Fruit fly (Drosophila melanogaster) Kc167 (cell line): Measurements from ENCODE around the gene Dnai2.

ENCODE experiments used
- Myc ChIP-seq: fragments of >200 bp; optimal IDR thresholded peaks from 2 replicates; lab custom pipeline; 2017; ENCODE audit warnings: missing external identifiers
- insv ChIP-seq: fragments of >200 bp; optimal IDR thresholded peaks from 3 replicates; lab custom pipeline; 2018; ENCODE audit warnings: missing external identifiers
- ttk ChIP-seq: sonication (Bioruptor generic); optimal IDR thresholded peaks from 2 replicates; lab custom pipeline; 2017; ENCODE audit warnings: missing external identifiers

dm6 chr3L:11678313-11678817 is 20.7 kb downstream of the Dnai2 start:
- TF ChIP-seq Myc (lab: Kevin White, UChicago) (no peak), insv (lab: Kevin White, UChicago) (no peak), ttk (no peak)
